Fruit fly (Drosophila melanogaster) whole organism, pupa: ENCODE data around the gene CG18294.

ENCODE experiments used
- EcR ChIP-seq: fragments of 200-800 bp; sonication (Bioruptor generic); optimal IDR thresholded peaks from 3 replicates; lab custom pipeline; 2019; ENCODE audit warnings: missing biosample characterization, missing genetic modification characterization, mild to moderate bottlenecking, moderate library complexity, missing genetic modification reagents
- Pif1A ChIP-seq: fragments of 200-800 bp; sonication (Bioruptor generic); optimal IDR thresholded peaks from 3 replicates; lab custom pipeline; 2016; ENCODE audit warnings: missing biosample characterization, missing genetic modification characterization

DNA sequence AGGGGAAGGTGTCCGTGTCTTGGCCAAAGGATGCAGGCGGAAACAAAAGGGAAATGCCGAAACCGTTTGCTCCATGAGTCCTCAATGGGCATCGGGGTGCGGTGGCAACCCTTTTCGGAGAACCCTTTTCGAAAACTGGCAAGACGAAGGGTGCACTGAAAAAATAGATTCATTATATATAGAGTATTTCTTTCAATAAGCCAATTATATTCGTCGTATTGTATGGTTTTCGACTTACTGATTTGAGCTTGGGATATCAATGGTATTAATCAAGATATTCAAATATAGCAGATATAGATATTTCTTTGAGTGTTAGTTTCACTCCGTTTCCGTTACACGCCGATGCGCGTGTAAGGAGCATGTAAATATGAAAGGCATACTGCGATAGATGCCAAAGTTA, 33.1 kb downstream of the CG18294 start:
- TF ChIP-seq Pif1A (GFP tag; lab: Kevin White, UChicago) (no peak), EcR (no peak)
